Worm (Caenorhabditis elegans) whole organism, L4 larva: ENCODE results near the gene mtm-5.

ENCODE experiments used
- F10B5.3 ChIP-seq: sonication (generic microtip); optimal IDR thresholded peaks from 2 replicates; lab custom pipeline; 2016; ENCODE audit warnings: mild to moderate bottlenecking, missing genetic modification characterization, missing compliant biosample characterization
- F37D6.2 ChIP-seq: sonication (generic microtip); optimal IDR thresholded peaks from 2 replicates; lab custom pipeline; 2016; ENCODE audit warnings: mild to moderate bottlenecking, missing genetic modification characterization, missing compliant biosample characterization
- T20F7.1 ChIP-seq: fragments of 200-800 bp; sonication (Bioruptor generic); optimal IDR thresholded peaks from 2 replicates; lab custom pipeline; 2018; ENCODE audit warnings: mild to moderate bottlenecking, missing genetic modification characterization, missing compliant biosample characterization
- T26A8.4 ChIP-seq: fragments of 200-800 bp; sonication (Bioruptor generic); IDR thresholded peaks from 2 replicates; pipeline ENCODE4 v1.3.6; 2022; ENCODE audit warnings: missing genetic modification characterization, missing compliant biosample characterization
- ZK546.5 ChIP-seq, 2 experiments: sonication (generic microtip); optimal IDR thresholded peaks; 2 replicates each; lab custom pipeline; 2017; ENCODE audit warnings: missing biosample characterization in 2 of 2, missing genetic modification characterization in 2 of 2
- aha-1 ChIP-seq: fragments of 150-350 bp; peaks from one replicate; lab custom pipeline; 2014; ENCODE audit warnings: missing biosample characterization, missing genetic modification characterization
- attf-4 ChIP-seq: sonication (generic microtip); optimal IDR thresholded peaks from 3 replicates; lab custom pipeline; 2017; ENCODE audit warnings: missing biosample characterization, missing genetic modification characterization
- ceh-32 ChIP-seq: sonication (generic microtip); optimal IDR thresholded peaks from 2 replicates; lab custom pipeline; 2016; ENCODE audit warnings: mild to moderate bottlenecking, missing genetic modification characterization, missing compliant biosample characterization; ENCODE audit not compliant: poor library complexity
- ceh-82 ChIP-seq: sonication (generic microtip); optimal IDR thresholded peaks from 2 replicates; lab custom pipeline; 2017; ENCODE audit warnings: missing biosample characterization, missing genetic modification characterization
- ces-1 ChIP-seq: fragments of 150-350 bp; sonication (generic microtip); optimal IDR thresholded peaks from 4 replicates; lab custom pipeline; 2014; ENCODE audit warnings: missing biosample characterization, missing genetic modification reagents, missing genetic modification characterization
- ctbp-1 ChIP-seq: fragments of 200-800 bp; sonication (Bioruptor generic); IDR thresholded peaks from 2 replicates; pipeline ENCODE4 v1.3.6; 2022; ENCODE audit warnings: missing genetic modification reagents, missing genetic modification characterization, missing compliant biosample characterization
- daf-12 ChIP-seq: fragments of 150-350 bp; optimal IDR thresholded peaks from 2 replicates; lab custom pipeline; 2014; ENCODE audit warnings: missing biosample characterization, missing genetic modification reagents, missing genetic modification characterization
- daf-16 ChIP-seq, 3 experiments: sonication (generic microtip); optimal IDR thresholded peaks; 2 replicates each; lab custom pipeline; 2016 to 2017; ENCODE audit warnings: missing genetic modification characterization in 3 of 3, missing genetic modification reagents in 3 of 3, mild to moderate bottlenecking in 2 of 3, missing compliant biosample characterization in 2 of 3, missing biosample characterization in 1 of 3, moderate library complexity in 1 of 3
- daf-19 ChIP-seq: fragments of 200-800 bp; sonication (Bioruptor generic); conservative IDR thresholded peaks from 2 replicates; pipeline ENCODE4 v1.3.6; 2022; ENCODE audit warnings: missing genetic modification characterization, missing compliant biosample characterization
- dmd-6 ChIP-seq: fragments of 200-800 bp; sonication (Bioruptor generic); IDR thresholded peaks from 2 replicates; pipeline ENCODE4 v1.3.6; 2022; ENCODE audit warnings: missing genetic modification reagents, missing genetic modification characterization, missing compliant biosample characterization
- dmd-9 ChIP-seq: fragments of 200-800 bp; sonication (Bioruptor generic); IDR thresholded peaks from 2 replicates; pipeline ENCODE4 v1.3.6; 2022; ENCODE audit warnings: missing genetic modification reagents, missing genetic modification characterization, missing compliant biosample characterization
- duxl-1 ChIP-seq: sonication (generic microtip); optimal IDR thresholded peaks from 2 replicates; lab custom pipeline; 2016; ENCODE audit warnings: mild to moderate bottlenecking, missing genetic modification characterization, moderate library complexity, missing compliant biosample characterization; ENCODE audit not compliant: poor library complexity
- fkh-10 ChIP-seq: fragments of 150-350 bp; optimal IDR thresholded peaks from 2 replicates; lab custom pipeline; 2014; ENCODE audit warnings: missing biosample characterization, missing genetic modification reagents, missing genetic modification characterization
- gei-8 ChIP-seq: fragments of 200-800 bp; sonication (Bioruptor generic); optimal IDR thresholded peaks from 2 replicates; lab custom pipeline; 2018; ENCODE audit warnings: mild to moderate bottlenecking, missing genetic modification characterization, missing compliant biosample characterization
- hif-1 ChIP-seq, 2 experiments: sonication (generic microtip); optimal IDR thresholded peaks; 2 replicates each; lab custom pipeline; 2016 to 2017; ENCODE audit warnings: missing compliant biosample characterization in 2 of 2, missing genetic modification characterization in 2 of 2, missing genetic modification reagents in 2 of 2, missing genotype in 2 of 2, mild to moderate bottlenecking in 1 of 2
- hlh-11 ChIP-seq: fragments of 200-800 bp; sonication (Bioruptor generic); optimal IDR thresholded peaks from 2 replicates; lab custom pipeline; 2018; ENCODE audit warnings: mild to moderate bottlenecking, missing genetic modification characterization, missing compliant biosample characterization
- hmg-1.1 ChIP-seq: fragments of 200-800 bp; sonication (Bioruptor generic); IDR thresholded peaks from 2 replicates; pipeline ENCODE4 v1.3.6; 2022; ENCODE audit warnings: missing genetic modification reagents, missing genetic modification characterization, missing compliant biosample characterization
- jun-1 ChIP-seq: fragments of 150-350 bp; optimal IDR thresholded peaks from 2 replicates; lab custom pipeline; 2014; ENCODE audit warnings: missing biosample characterization, missing genetic modification reagents, missing genetic modification characterization
- mes-2 ChIP-seq: sonication (generic microtip); optimal IDR thresholded peaks from 2 replicates; lab custom pipeline; 2016; ENCODE audit warnings: missing genotype, mild to moderate bottlenecking, missing genetic modification characterization, missing compliant biosample characterization; ENCODE audit not compliant: poor library complexity, severe bottlenecking
- nhr-11 ChIP-seq: fragments of 150-350 bp; optimal IDR thresholded peaks from 2 replicates; lab custom pipeline; 2014; ENCODE audit warnings: missing biosample characterization, missing genetic modification characterization
- nhr-28 ChIP-seq: fragments of 150-350 bp; optimal IDR thresholded peaks from 2 replicates; lab custom pipeline; 2014; ENCODE audit warnings: missing biosample characterization, missing genetic modification characterization
- nhr-41 ChIP-seq: fragments of 200-800 bp; sonication (Bioruptor generic); IDR thresholded peaks from 2 replicates; pipeline ENCODE4 v1.3.6; 2022; ENCODE audit warnings: missing genetic modification reagents, missing genetic modification characterization, missing compliant biosample characterization
- pha-4 ChIP-seq, 2 experiments: fragments of 150-350 bp in 1 of 2; fragments of 200-800 bp in 1 of 2; sonication (Bioruptor generic) in 1 of 2; IDR thresholded peaks in 1 of 2; optimal IDR thresholded peaks in 1 of 2; 2 replicates each; pipeline versions ENCODE4 v1.3.6 to Lab custom; 2014 to 2022; ENCODE audit warnings: missing genetic modification characterization in 2 of 2, missing genetic modification reagents in 2 of 2, missing biosample characterization in 1 of 2, missing compliant biosample characterization in 1 of 2
- pqm-1 ChIP-seq: sonication (generic microtip); optimal IDR thresholded peaks from 2 replicates; lab custom pipeline; 2017; ENCODE audit warnings: missing biosample characterization, missing genetic modification characterization
- spr-1 ChIP-seq: sonication (generic microtip); optimal IDR thresholded peaks from 2 replicates; lab custom pipeline; 2016; ENCODE audit warnings: mild to moderate bottlenecking, missing genetic modification characterization, missing compliant biosample characterization
- unc-39 ChIP-seq: sonication (generic microtip); optimal IDR thresholded peaks from 2 replicates; lab custom pipeline; 2017; ENCODE audit warnings: missing biosample characterization, missing genetic modification characterization
- unc-62 ChIP-seq, 3 experiments: fragments of 150-350 bp in 1 of 3; sonication (generic microtip); optimal IDR thresholded peaks in 2 of 3; peaks in 1 of 3; 1 replicate in 1 of 3; 2 replicates in 2 of 3; lab custom pipeline; 2014 to 2017; ENCODE audit warnings: missing biosample characterization in 3 of 3, missing genetic modification characterization in 3 of 3, missing genetic modification reagents in 3 of 3, missing genotype in 1 of 3
- zag-1 ChIP-seq: fragments of 150-350 bp; optimal IDR thresholded peaks from 2 replicates; lab custom pipeline; 2014; ENCODE audit warnings: missing biosample characterization, missing genetic modification characterization

mtm-5 gene

ce11 chrX:5205561-5205960 is 37.6 kb downstream of the mtm-5 start, which contains the start of gene H28G03.2 (continued):
- no peak for TF ChIP-seq dmd-9 (GFP tag; lab: Robert Waterston, UW)
- peak; percentile 15 for TF ChIP-seq aha-1 (tag; lab: Kevin White, UChicago)
- TF ChIP-seq ces-1 (GFP tag; lab: Kevin White, UChicago) = no peak
- TF ChIP-seq ceh-82 (tag; lab: Kevin White, UChicago) = no peak
- TF ChIP-seq ctbp-1 (GFP tag; lab: Robert Waterston, UW) = no peak
- TF ChIP-seq mes-2 (tag; lab: Kevin White, UChicago) = peak; percentile 79
- no peak for TF ChIP-seq T26A8.4 (GFP tag; lab: Robert Waterston, UW)
- no peak for TF ChIP-seq pha-4 (GFP tag; IDR thresholded peaks at IDR 0.05; lab: Robert Waterston, UW)
- TF ChIP-seq pha-4 (tag; optimal IDR thresholded peaks at IDR 0.05; lab: Kevin White, UChicago) = no peak
- TF ChIP-seq nhr-28 (tag; lab: Kevin White, UChicago) = peak; percentile 20
- TF ChIP-seq unc-39 (tag; lab: Kevin White, UChicago) = no peak
- no peak for TF ChIP-seq attf-4 (tag; lab: Kevin White, UChicago)
- no peak for TF ChIP-seq F10B5.3 (tag; lab: Kevin White, UChicago)
- TF ChIP-seq hmg-1.1 (GFP tag; lab: Robert Waterston, UW) = peak; percentile 28; the same call in 1 of the 2 replicates
- TF ChIP-seq dmd-6 = no peak; the same call in 1 of the 2 replicates
- no peak for TF ChIP-seq jun-1 (tag; lab: Kevin White, UChicago)
- TF ChIP-seq F37D6.2 (tag; lab: Kevin White, UChicago) = no peak
- TF ChIP-seq duxl-1 (tag; lab: Kevin White, UChicago) = no peak
- no peak for TF ChIP-seq daf-16 (GFP tag; optimal IDR thresholded peaks at IDR 0.05; lab: Kevin White, UChicago)
- TF ChIP-seq daf-16 (tag; optimal IDR thresholded peaks at IDR 0.05; lab: Kevin White, UChicago) = peak; percentile 30
- TF ChIP-seq zag-1 (tag; lab: Kevin White, UChicago) = no peak
- TF ChIP-seq spr-1 (tag; lab: Kevin White, UChicago) = no peak
- TF ChIP-seq hif-1 (tag; optimal IDR thresholded peaks at IDR 0.05; lab: Kevin White, UChicago) = peak in 1 of 2 experiments; percentile 82
- TF ChIP-seq ceh-32 (tag; lab: Kevin White, UChicago) = no peak
- TF ChIP-seq gei-8 = no peak
- no peak for TF ChIP-seq daf-12 (tag; lab: Kevin White, UChicago)
- no peak for TF ChIP-seq T20F7.1 (GFP tag; lab: Kevin White, UChicago)
- TF ChIP-seq, all 104 proteins: peak for 8

ce11 chrX:5202923-5203322 is 40.3 kb downstream of the mtm-5 start:
- no peak for TF ChIP-seq fkh-10 (GFP tag; lab: Kevin White, UChicago)
- TF ChIP-seq unc-62 (GFP tag; optimal IDR thresholded peaks at IDR 0.05 in 1 of 2; lab: Kevin White, UChicago) = peak in 1 of 2 experiments; percentile 98
- TF ChIP-seq unc-62 (tag; optimal IDR thresholded peaks at IDR 0.05; lab: Kevin White, UChicago) = no peak
- no peak for TF ChIP-seq nhr-41

DNA sequence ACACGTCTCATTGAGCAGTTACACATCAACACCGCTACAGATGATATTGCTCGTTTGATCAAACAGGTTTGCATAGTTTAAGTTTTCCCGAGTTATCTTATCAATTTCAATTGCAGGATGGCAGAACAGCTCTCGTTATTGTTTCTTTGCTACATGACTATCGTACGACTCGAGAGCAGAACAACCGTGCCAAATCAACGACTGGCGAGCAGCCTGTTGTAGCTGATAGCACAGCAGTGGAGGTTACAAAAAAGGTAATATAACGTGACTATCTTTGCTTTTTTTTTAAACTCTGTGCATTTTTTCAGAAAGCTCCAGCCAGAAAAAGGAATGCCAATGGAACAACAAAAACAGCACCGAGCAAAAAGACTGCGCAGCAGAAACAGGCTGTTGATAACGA is 40.8 kb downstream of the mtm-5 start:
- TF ChIP-seq pqm-1 = peak; percentile 69
- TF ChIP-seq nhr-28 (tag; lab: Kevin White, UChicago) = peak; percentile 12
- TF ChIP-seq dmd-6 = 0 out of 2 replicates have a peak, but pooled peaks have one; percentile 15
- TF ChIP-seq ZK546.5 (tag; optimal IDR thresholded peaks at IDR 0.05; lab: Kevin White, UChicago) = no peak
- TF ChIP-seq hlh-11 = no peak
- TF ChIP-seq, all 104 proteins: peak for 3

- TF ChIP-seq daf-19 (GFP tag; lab: Robert Waterston, UW) (no peak), daf-16 (GFP tag; optimal IDR thresholded peaks at IDR 0.05; lab: Kevin White, UChicago) (peak in 1 of 2 experiments; percentile 95), daf-16 (tag; optimal IDR thresholded peaks at IDR 0.05; lab: Kevin White, UChicago) (no peak), nhr-11 (tag; lab: Kevin White, UChicago) (peak; percentile 21)
Measured at ce11 chrX:5201860-5202259, 41.3 kb downstream of the mtm-5 start.
